Fruit fly (Drosophila melanogaster): ENCODE data around the gene CG43799.

DNA sequence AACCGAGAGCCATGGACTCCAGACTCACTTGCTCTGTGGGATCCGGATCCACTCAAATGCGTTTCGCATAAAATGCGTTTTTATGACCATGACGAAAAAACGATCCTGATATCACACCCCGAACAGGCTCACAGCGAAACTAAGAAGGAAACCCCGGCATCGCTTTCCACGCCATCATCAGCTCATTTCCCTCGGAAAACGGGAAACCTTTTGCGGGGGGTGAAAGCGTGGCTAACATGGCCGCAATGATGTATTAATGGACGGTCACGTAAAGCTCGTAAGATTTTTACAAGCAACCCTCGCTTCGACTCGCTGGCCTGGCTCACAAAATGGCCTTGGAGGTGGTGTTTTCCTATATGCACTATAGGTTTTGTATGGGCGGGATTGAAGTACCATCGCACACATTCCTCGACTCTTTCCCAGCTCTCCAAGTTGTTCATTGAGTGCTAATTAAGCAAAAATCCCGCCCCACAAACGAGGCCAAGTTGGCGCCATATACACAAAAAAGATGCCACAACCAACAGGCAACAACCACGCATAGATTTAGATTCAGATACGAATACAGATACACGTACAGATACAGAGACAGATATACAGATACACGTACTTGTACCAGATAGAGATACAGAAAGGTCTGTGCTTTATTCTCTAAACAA, 37.5 kb downstream of the CG43799 start:
- TF ChIP-seq CG8478 (optimal IDR thresholded peaks at IDR 0.05) (no peak), CTCF (optimal IDR thresholded peaks at IDR 0.05) (no peak)

Measured in S2 (cell line).